Fruit fly (Drosophila melanogaster) whole organism, larva: ENCODE data around the gene CG12811.
A peak's percentile ranks its signal among the peaks of the same experiment; 100 is the strongest.

Source experiments
- noc ChIP-seq: fragments of 200-800 bp; sonication (Bioruptor generic); optimal IDR thresholded peaks from 3 replicates; lab custom pipeline; 2019; ENCODE audit warnings: missing biosample characterization, mild to moderate bottlenecking, missing genetic modification characterization, moderate library complexity

The CG12811 gene

dm6 chr3R:10081469-10082111, 33.0 kb upstream of the CG12811 start:
- TF ChIP-seq noc (tag; lab: Kevin White, UChicago) = no peak

dm6 chr3R:10080699-10081098, 32.1 kb upstream of the CG12811 start:
- no peak for TF ChIP-seq noc (tag; lab: Kevin White, UChicago)

DNA sequence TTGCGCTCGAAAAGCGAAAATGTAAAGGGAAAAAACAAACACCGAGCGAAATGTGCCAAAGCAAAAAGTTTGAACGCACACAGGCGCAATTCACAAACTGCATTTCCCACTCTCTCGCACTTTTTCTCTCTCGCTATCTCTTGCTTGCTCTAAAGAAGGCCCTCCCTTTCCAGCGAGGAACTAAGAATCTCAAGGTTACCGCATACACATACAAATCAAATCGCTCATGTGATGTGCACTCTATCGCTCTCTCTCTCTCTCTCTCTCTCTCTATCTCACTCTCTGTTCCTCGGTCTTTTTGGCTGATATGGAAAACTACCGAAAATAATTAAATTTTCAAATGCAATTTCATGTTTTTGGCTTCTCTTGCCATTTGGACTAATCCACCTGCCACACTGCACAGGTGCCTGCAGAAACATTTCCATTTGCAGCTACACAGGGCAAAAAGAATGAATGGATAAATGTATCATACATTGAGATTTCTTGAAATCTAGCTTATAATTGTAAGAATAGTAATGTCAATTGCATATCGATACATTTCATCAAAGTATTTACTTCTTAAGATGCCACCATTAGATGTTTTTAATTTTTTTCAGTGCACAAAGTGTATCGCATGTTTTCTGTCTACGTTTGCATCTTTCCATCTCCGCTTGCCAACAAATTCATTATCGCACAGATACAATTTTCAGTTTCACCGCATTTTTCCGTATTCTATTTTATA, 30.8 kb upstream of the CG12811 start:
- no peak for TF ChIP-seq noc (tag; lab: Kevin White, UChicago)

- TF ChIP-seq noc (tag; lab: Kevin White, UChicago) = no peak
Measured at dm6 chr3R:10078468-10079143, 30.0 kb upstream of the CG12811 start.

dm6 chr3R:10076665-10077064, 28.1 kb upstream of the CG12811 start:
- no peak for TF ChIP-seq noc (tag; lab: Kevin White, UChicago)

- no peak for TF ChIP-seq noc (tag; lab: Kevin White, UChicago)
Measured at dm6 chr3R:10075323-10075788, 26.8 kb upstream of the CG12811 start, which contains the start of gene Alp13. TSS of gene Alp13 (minus strand) at chr3R:10075373.

DNA sequence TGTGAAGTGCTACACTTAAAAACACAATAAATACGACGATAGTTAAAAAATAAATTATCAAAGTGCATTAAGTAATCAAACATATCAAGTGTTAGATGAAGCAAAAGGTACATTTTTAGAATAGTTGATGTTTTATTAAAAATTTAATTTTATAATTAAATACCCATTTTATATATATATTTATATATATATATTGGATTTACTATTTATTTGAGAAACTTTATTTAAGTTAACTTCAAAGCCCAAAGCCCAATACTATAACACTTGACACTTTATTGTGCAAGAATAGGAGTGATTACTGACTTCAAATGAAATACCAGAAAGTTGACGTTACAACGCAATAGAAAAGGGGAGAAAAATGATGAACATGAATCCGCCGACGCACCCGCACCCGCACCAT, 22.2 kb upstream of the CG12811 start, which contains the start of gene nerfin-2:
Gene nerfin-2, plus strand, starts transcription at position 301 of the 400 bp plus-strand sequence.
- TF ChIP-seq noc (tag; lab: Kevin White, UChicago) = no peak

DNA sequence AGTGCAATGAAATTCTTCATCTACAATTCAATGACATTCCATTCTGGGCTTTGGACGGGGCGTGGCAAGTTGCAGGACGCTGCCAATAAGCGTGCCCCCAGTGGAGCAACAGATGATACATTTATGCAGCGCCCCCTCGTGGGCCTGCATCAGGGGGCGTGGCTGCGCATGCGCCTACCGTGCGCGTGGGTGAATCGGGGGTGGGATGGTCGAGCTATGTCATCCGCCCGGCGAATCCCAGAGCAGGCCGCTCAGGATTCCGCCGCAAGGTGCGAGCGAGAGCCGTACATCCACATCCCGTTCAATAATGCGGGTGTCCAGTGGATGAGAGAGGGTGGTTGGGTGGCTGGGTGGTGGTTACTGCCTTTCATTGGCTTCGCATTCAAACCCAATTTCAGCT, 21.6 kb upstream of the CG12811 start:
- no peak for TF ChIP-seq noc (tag; lab: Kevin White, UChicago)

- TF ChIP-seq noc (tag; lab: Kevin White, UChicago) = no peak
Measured at dm6 chr3R:10068780-10069179, 20.2 kb upstream of the CG12811 start.

- no peak for TF ChIP-seq noc (tag; lab: Kevin White, UChicago)
Measured at dm6 chr3R:10067605-10068004, 19.0 kb upstream of the CG12811 start, which contains the start of gene CG33784. TSS of gene CG33784 (plus strand) at chr3R:10067905.

DNA sequence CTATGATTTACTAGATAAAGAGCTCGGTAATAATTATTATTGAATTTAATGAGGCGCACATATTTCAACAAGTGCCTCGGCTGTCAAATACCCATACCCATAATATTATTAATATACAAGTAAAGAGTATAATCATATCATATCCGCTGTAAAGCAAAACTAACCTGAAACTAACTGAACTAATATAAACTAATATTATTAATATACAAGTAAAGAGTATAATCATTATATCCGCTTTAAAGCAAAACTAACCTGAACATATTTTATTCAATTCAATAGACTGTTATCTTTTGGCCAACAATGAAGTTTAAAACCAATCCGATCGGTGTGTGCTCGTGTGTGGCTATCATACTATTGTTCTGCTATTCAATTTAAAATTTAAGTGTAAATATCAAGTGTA, 17.9 kb upstream of the CG12811 start, which contains the start of gene CG33783:
Gene CG33783, plus strand, starts transcription at position 301 of the 400 bp plus-strand sequence.
- no peak for TF ChIP-seq noc (tag; lab: Kevin White, UChicago)

dm6 chr3R:10063707-10064106, 15.1 kb upstream of the CG12811 start, which contains the start of gene CG33631:
TSS of gene CG33631 (plus strand) at chr3R:10064007.
- no peak for TF ChIP-seq noc (tag; lab: Kevin White, UChicago)

- TF ChIP-seq noc (tag; lab: Kevin White, UChicago) = no peak
Measured at dm6 chr3R:10062324-10062723, 13.7 kb upstream of the CG12811 start, which contains the start of gene CG33630. TSS of gene CG33630 (plus strand) at chr3R:10062624.

- no peak for TF ChIP-seq noc (tag; lab: Kevin White, UChicago)
Measured at dm6 chr3R:10059952-10060351, 11.4 kb upstream of the CG12811 start, which contains the start of gene Npc2c. TSS of gene Npc2c (plus strand) at chr3R:10060252.

- peak; percentile 61 for TF ChIP-seq noc (tag; lab: Kevin White, UChicago)
Measured at dm6 chr3R:10059358-10059757, 10.8 kb upstream of the CG12811 start.

DNA sequence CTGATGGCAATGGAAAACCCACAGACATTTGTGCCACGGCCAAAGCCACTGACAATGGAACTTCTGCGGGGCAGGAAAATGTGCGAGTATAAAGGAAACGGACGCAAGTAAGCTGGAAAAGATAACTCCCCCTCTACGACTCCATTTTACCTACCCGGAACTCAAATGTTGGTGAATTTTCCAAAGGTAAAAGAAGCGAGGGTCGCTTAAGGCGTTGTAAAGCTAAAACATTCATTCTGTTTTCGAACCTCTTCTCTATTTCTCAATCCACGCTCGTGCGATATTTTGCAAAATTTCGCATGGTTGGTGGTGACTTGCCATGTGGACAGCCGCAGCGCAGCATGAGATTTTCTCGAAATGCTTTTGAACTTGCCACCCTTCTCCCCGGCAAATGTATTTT, 8.1 kb upstream of the CG12811 start:
- TF ChIP-seq noc (tag; lab: Kevin White, UChicago) = no peak
